Worm (Caenorhabditis elegans) whole organism, early embryonic: ENCODE results near the gene kel-10.

Experiments
- ama-1 ChIP-seq: fragments of 150-350 bp; optimal IDR thresholded peaks from 2 replicates; lab custom pipeline; 2014
- ceh-13 ChIP-seq: fragments of 200-800 bp; sonication (Bioruptor generic); optimal IDR thresholded peaks from 2 replicates; lab custom pipeline; 2018; ENCODE audit warnings: mild to moderate bottlenecking, missing genetic modification characterization, missing compliant biosample characterization
- flt-1 ChIP-seq: fragments of 200-800 bp; sonication (Bioruptor generic); IDR thresholded peaks from 2 replicates; pipeline ENCODE4 v1.3.6; 2022; ENCODE audit warnings: missing genetic modification characterization, missing compliant biosample characterization
- hmbx-1 ChIP-seq: sonication (generic microtip); optimal IDR thresholded peaks from 2 replicates; lab custom pipeline; 2016; ENCODE audit warnings: mild to moderate bottlenecking, missing genetic modification characterization, missing compliant biosample characterization
- hnd-1 ChIP-seq: sonication (generic microtip); optimal IDR thresholded peaks from 2 replicates; lab custom pipeline; 2016; ENCODE audit warnings: missing genetic modification characterization, missing compliant biosample characterization
- pes-1 ChIP-seq: fragments of 200-800 bp; sonication (Bioruptor generic); IDR thresholded peaks from 2 replicates; pipeline ENCODE4 v1.3.6; 2022; ENCODE audit warnings: missing genetic modification reagents, missing genetic modification characterization, missing compliant biosample characterization
- scrt-1 ChIP-seq: fragments of 200-800 bp; sonication (Bioruptor generic); IDR thresholded peaks from 2 replicates; pipeline ENCODE4 v1.3.6; 2022; ENCODE audit warnings: missing genetic modification characterization, missing compliant biosample characterization

ce11 chrIII:10140732-10141131 lies 39.5 kb upstream of the kel-10 start, which contains the start of gene K08E5.6:
- TF ChIP-seq pes-1 = no peak
- no peak for TF ChIP-seq flt-1
- no peak for TF ChIP-seq hnd-1 (tag; lab: Kevin White, UChicago)
- no peak for TF ChIP-seq ama-1 (lab: Kevin White, UChicago)
- no peak for TF ChIP-seq scrt-1 (GFP tag; lab: Robert Waterston, UW)
- no peak for TF ChIP-seq ceh-13 (GFP tag; lab: Kevin White, UChicago)
- TF ChIP-seq hmbx-1 = no peak
